Fruit fly (Drosophila melanogaster) whole organism, adult: Measurements from ENCODE around the gene CG7497.

Source experiments
- CG1620 ChIP-seq: fragments of 200-800 bp; sonication (Bioruptor generic); optimal IDR thresholded peaks from 2 replicates; lab custom pipeline; 2016; ENCODE audit warnings: missing biosample characterization, missing genetic modification characterization
- CG7101 ChIP-seq: fragments of 200-800 bp; sonication (Bioruptor generic); optimal IDR thresholded peaks from 2 replicates; lab custom pipeline; 2018; ENCODE audit warnings: missing biosample characterization, mild to moderate bottlenecking, missing genetic modification characterization, moderate library complexity
- Hr96 ChIP-seq: fragments of 200-800 bp; sonication (Bioruptor generic); optimal IDR thresholded peaks from 2 replicates; lab custom pipeline; 2016; ENCODE audit warnings: missing biosample characterization, missing genetic modification characterization
- cic ChIP-seq: fragments of 200-800 bp; sonication (Bioruptor generic); optimal IDR thresholded peaks from 2 replicates; lab custom pipeline; 2017; ENCODE audit warnings: missing biosample characterization, mild to moderate bottlenecking, missing genetic modification characterization, moderate library complexity
- kay ChIP-seq: fragments of 200-800 bp; sonication (Bioruptor generic); peaks from one replicate; lab custom pipeline; 2016; ENCODE audit warnings: missing biosample characterization, missing genetic modification characterization, borderline replicate concordance
- tj ChIP-seq: fragments of 200-800 bp; sonication (Bioruptor generic); optimal IDR thresholded peaks from 3 replicates; lab custom pipeline; 2017; ENCODE audit warnings: missing biosample characterization, mild to moderate bottlenecking, missing genetic modification characterization, moderate library complexity
- toe ChIP-seq: fragments of 200-800 bp; sonication (Bioruptor generic); optimal IDR thresholded peaks from 2 replicates; lab custom pipeline; 2016; ENCODE audit warnings: missing biosample characterization, missing genetic modification characterization

dm6 chr3L:17596897-17597296 is 36.4 kb upstream of the CG7497 start:
- no peak for TF ChIP-seq Hr96
- TF ChIP-seq cic (GFP tag; lab: Kevin White, UChicago), result peak; percentile 52
- TF ChIP-seq toe (GFP tag; lab: Kevin White, UChicago), result no peak
- peak; percentile 56 for TF ChIP-seq CG1620 (GFP tag; lab: Kevin White, UChicago)
- TF ChIP-seq kay (GFP tag; lab: Kevin White, UChicago), result no peak
- peak; percentile 23 for TF ChIP-seq CG7101 (tag; lab: Kevin White, UChicago)
- TF ChIP-seq tj (GFP tag; lab: Kevin White, UChicago), result no peak
